Fruit fly (Drosophila melanogaster) Kc167 (cell line): ENCODE data around the gene CG11920.

Experiments used
- Myc ChIP-seq: fragments of >200 bp; optimal IDR thresholded peaks from 2 replicates; lab custom pipeline; 2017; ENCODE audit warnings: missing external identifiers
- Sin3A ChIP-seq: fragments of >200 bp; optimal IDR thresholded peaks from 2 replicates; lab custom pipeline; 2018; ENCODE audit warnings: missing external identifiers
- h ChIP-seq: fragments of >200 bp; optimal IDR thresholded peaks from 3 replicates; lab custom pipeline; 2018; ENCODE audit warnings: missing external identifiers
- insv ChIP-seq: fragments of >200 bp; optimal IDR thresholded peaks from 3 replicates; lab custom pipeline; 2018; ENCODE audit warnings: missing external identifiers
- psq ChIP-seq: fragments of >200 bp; optimal IDR thresholded peaks from 2 replicates; lab custom pipeline; 2017; ENCODE audit warnings: missing external identifiers
- ttk ChIP-seq: sonication (Bioruptor generic); optimal IDR thresholded peaks from 2 replicates; lab custom pipeline; 2017; ENCODE audit warnings: missing external identifiers

CG11920 gene

dm6 chr3R:25070871-25071270, 3.8 kb upstream of the CG11920 start, which contains the start of gene CG11836:
Gene CG11836, plus strand, starts transcription at chr3R:25071126.
- TF ChIP-seq Sin3A (lab: Kevin White, UChicago) (no peak), Myc (lab: Kevin White, UChicago) (no peak)

dm6 chr3R:25077280-25077820, 2.7 kb downstream of the CG11920 start:
- TF ChIP-seq ttk (lab: Kevin White, UChicago) (no peak), Sin3A (lab: Kevin White, UChicago) (no peak), insv (lab: Kevin White, UChicago) (no peak), Myc (lab: Kevin White, UChicago) (no peak), h (lab: Kevin White, UChicago) (no peak), psq (lab: Kevin White, UChicago) (no peak)

dm6 chr3R:25078665-25079064, 4.0 kb downstream of the CG11920 start:
- TF ChIP-seq insv (lab: Kevin White, UChicago) (no peak), h (lab: Kevin White, UChicago) (no peak), psq (lab: Kevin White, UChicago) (no peak), Myc (lab: Kevin White, UChicago) (no peak), ttk (lab: Kevin White, UChicago) (no peak), Sin3A (lab: Kevin White, UChicago) (no peak)

- TF ChIP-seq insv (lab: Kevin White, UChicago) (no peak), h (lab: Kevin White, UChicago) (no peak), ttk (lab: Kevin White, UChicago) (no peak), Myc (lab: Kevin White, UChicago) (no peak), psq (lab: Kevin White, UChicago) (no peak), Sin3A (lab: Kevin White, UChicago) (no peak)
Observed at dm6 chr3R:25080446-25080845, 5.8 kb downstream of the CG11920 start.

- TF ChIP-seq Myc (lab: Kevin White, UChicago) (no peak), h (lab: Kevin White, UChicago) (no peak), Sin3A (lab: Kevin White, UChicago) (no peak), psq (lab: Kevin White, UChicago) (no peak), ttk (lab: Kevin White, UChicago) (no peak)
Observed at dm6 chr3R:25082348-25082747, 7.7 kb downstream of the CG11920 start, which contains the start of gene fd96Ca. Gene fd96Ca, plus strand, starts transcription at chr3R:25082684.

- TF ChIP-seq psq (lab: Kevin White, UChicago) (no peak), Sin3A (lab: Kevin White, UChicago) (no peak), insv (lab: Kevin White, UChicago) (no peak), Myc (lab: Kevin White, UChicago) (no peak), h (lab: Kevin White, UChicago) (no peak)
Observed at dm6 chr3R:25094639-25095038, 20.0 kb downstream of the CG11920 start, which contains the start of gene fd96Cb. Gene fd96Cb, plus strand, starts transcription at chr3R:25095012.

dm6 chr3R:25097486-25097885, 22.8 kb downstream of the CG11920 start, which contains the start of the genes CG33095 and CG33096:
Gene CG33095, plus strand, starts transcription at chr3R:25097672.
Gene CG33096, plus strand, starts transcription at chr3R:25097672.
- TF ChIP-seq psq (lab: Kevin White, UChicago): no peak
- no peak for TF ChIP-seq Myc (lab: Kevin White, UChicago)
- no peak for TF ChIP-seq Sin3A (lab: Kevin White, UChicago)
- no peak for TF ChIP-seq insv (lab: Kevin White, UChicago)
- TF ChIP-seq h (lab: Kevin White, UChicago): no peak
- TF ChIP-seq ttk (lab: Kevin White, UChicago): no peak

dm6 chr3R:25102253-25102652, 27.6 kb downstream of the CG11920 start, which contains the start of gene CG45095:
Gene CG45095, plus strand, starts transcription at chr3R:25102553.
- no peak for TF ChIP-seq h (lab: Kevin White, UChicago)
- no peak for TF ChIP-seq psq (lab: Kevin White, UChicago)
- no peak for TF ChIP-seq insv (lab: Kevin White, UChicago)
- no peak for TF ChIP-seq Myc (lab: Kevin White, UChicago)
- TF ChIP-seq ttk (lab: Kevin White, UChicago): no peak
- TF ChIP-seq Sin3A (lab: Kevin White, UChicago): no peak

dm6 chr3R:25108932-25109331, 34.3 kb downstream of the CG11920 start, which contains the start of gene CG34027:
Gene CG34027, minus strand, starts transcription at chr3R:25109032.
- TF ChIP-seq Sin3A (lab: Kevin White, UChicago) (no peak), Myc (lab: Kevin White, UChicago) (no peak), h (lab: Kevin White, UChicago) (no peak), insv (lab: Kevin White, UChicago) (no peak), psq (lab: Kevin White, UChicago) (no peak), ttk (lab: Kevin White, UChicago) (no peak)

- TF ChIP-seq Sin3A (lab: Kevin White, UChicago) (no peak), ttk (lab: Kevin White, UChicago) (no peak), Myc (lab: Kevin White, UChicago) (no peak), h (lab: Kevin White, UChicago) (peak; percentile 80), psq (lab: Kevin White, UChicago) (no peak)
Observed at dm6 chr3R:25112466-25112939, 37.8 kb downstream of the CG11920 start, which contains the start of gene Nepl16. Gene Nepl16, minus strand, starts transcription at chr3R:25112516.

- no peak for TF ChIP-seq ttk (lab: Kevin White, UChicago)
- no peak for TF ChIP-seq Myc (lab: Kevin White, UChicago)
- TF ChIP-seq Sin3A (lab: Kevin White, UChicago): peak; percentile 19
Observed at dm6 chr3R:25122736-25123211, 48.1 kb downstream of the CG11920 start, which contains the start of the genes CG31510 and TTLL5. Gene CG31510, minus strand, starts transcription at chr3R:25122920. Gene TTLL5, minus strand, starts transcription at chr3R:25122920.
